Worm (Caenorhabditis elegans): ENCODE data around the gene Y73C8C.4.
"Not testable (repeated sequence)": the region's sequence is repeated elsewhere in the genome, so short reads cannot be mapped to it uniquely, and the experiment has no call there.

Y73C8C.4 gene

DNA sequence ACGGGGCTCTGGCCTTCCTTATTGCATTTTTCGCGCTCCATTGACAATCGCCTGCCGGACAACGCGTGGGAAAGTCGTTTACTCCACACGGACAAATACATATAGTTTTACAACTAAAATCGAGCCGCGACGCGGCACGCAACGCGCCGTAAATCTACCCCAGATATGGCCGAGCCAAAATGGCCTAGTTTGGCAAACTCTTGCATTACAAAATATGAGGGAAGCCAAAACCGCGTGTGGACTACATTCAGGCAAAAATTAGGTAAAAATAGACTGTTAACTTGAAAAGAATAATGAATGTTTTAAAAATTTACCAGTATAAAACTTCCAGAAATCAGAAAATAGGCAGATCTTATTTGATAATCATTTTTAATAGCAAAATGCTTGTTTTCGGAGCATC lies 37.5 kb downstream of the Y73C8C.4 start, which contains the start of gene srt-16:
Gene srt-16, minus strand, starts transcription at position 101 of the 400 bp plus-strand sequence.
- TF ChIP-seq elt-3, nhr-76, M03D4.4 (tag; optimal IDR thresholded peaks at IDR 0.05): not testable (repeated sequence)

ce11 chrV:3062078-3062477 lies 39.9 kb downstream of the Y73C8C.4 start, which contains the start of gene srt-15:
srt-15 (minus strand) TSS chrV:3062178.
- no peak for TF ChIP-seq blmp-1 (tag; optimal IDR thresholded peaks at IDR 0.05)
- no peak for TF ChIP-seq M03D4.4 (tag; optimal IDR thresholded peaks at IDR 0.05)
- no peak for TF ChIP-seq mep-1 (tag; optimal IDR thresholded peaks at IDR 0.05)
- no peak for TF ChIP-seq mab-5 (tag; optimal IDR thresholded peaks at IDR 0.05)
- TF ChIP-seq tbx-8 (GFP tag; optimal IDR thresholded peaks at IDR 0.05) = no peak
- no peak for TF ChIP-seq sptf-1 (tag; optimal IDR thresholded peaks at IDR 0.05)
- no peak for TF ChIP-seq bed-3 (GFP tag; optimal IDR thresholded peaks at IDR 0.05)
- TF ChIP-seq zip-8 (tag; optimal IDR thresholded peaks at IDR 0.05) = no peak
- TF ChIP-seq ces-1 (GFP tag; optimal IDR thresholded peaks at IDR 0.05) = no peak
- no peak for TF ChIP-seq hlh-1 (tag; optimal IDR thresholded peaks at IDR 0.05)
- TF ChIP-seq flh-1 (GFP tag; optimal IDR thresholded peaks at IDR 0.05) = no peak
- TF ChIP-seq mls-2 (tag; optimal IDR thresholded peaks at IDR 0.05) = no peak
- no peak for TF ChIP-seq nhr-76 (tag; optimal IDR thresholded peaks at IDR 0.05)
- TF ChIP-seq ztf-11 (tag; optimal IDR thresholded peaks at IDR 0.05) = no peak
- no peak for TF ChIP-seq unc-120 (tag; optimal IDR thresholded peaks at IDR 0.05; ENCODE audit: poor library complexity, severe bottlenecking)
- no peak for TF ChIP-seq drap-1 (GFP tag; optimal IDR thresholded peaks at IDR 0.05)
- no peak for TF ChIP-seq unc-62 (GFP tag; optimal IDR thresholded peaks at IDR 0.05)
- TF ChIP-seq ham-2 (GFP tag; optimal IDR thresholded peaks at IDR 0.05) = no peak
- no peak for TF ChIP-seq lin-32 (GFP tag; optimal IDR thresholded peaks at IDR 0.05)

DNA sequence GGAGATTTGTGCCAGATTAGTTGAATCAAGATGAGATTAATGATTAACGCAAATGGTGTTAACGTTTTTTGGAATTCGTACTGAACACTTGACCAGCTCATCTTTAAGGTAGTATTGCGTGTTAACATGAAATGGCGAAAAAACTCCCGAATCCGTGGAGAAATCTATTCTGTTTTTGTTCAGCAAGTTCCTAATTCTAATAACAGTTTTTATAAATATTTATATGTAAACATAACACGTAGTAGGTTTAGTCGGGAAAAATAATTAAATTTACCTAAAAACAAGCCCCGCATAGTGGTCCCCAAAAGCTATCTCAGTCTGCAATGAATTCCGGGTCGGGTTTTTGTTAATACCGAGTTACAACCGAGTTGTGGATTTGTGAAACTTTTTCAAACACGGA lies 43.0 kb downstream of the Y73C8C.4 start, which contains the start of gene str-244:
Gene str-244, minus strand, starts transcription at position 101 of the 400 bp plus-strand sequence.
- TF ChIP-seq pha-4 (tag; optimal IDR thresholded peaks at IDR 0.05) (no peak), unc-39 (tag; optimal IDR thresholded peaks at IDR 0.05) (no peak), nhr-2 (tag; optimal IDR thresholded peaks at IDR 0.05) (no peak)

DNA sequence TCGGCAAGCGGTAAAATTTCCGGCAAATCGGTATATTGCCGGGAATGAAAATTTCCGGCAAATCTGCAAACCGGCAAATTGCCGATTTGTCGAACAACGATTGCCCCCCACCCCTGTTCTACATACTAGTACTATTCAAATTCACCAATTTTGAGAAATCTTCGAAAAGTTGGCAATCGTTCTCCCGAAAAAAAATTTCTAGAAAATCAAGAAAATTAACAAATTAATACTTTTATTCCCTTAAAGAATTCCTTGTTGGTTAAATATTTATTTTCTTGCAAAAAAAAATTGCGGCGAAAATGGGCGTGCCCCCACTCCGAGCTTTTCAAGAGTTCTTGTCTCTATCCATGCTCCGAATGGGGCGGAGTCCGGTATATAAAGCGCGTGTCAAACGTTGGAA lies 47.7 kb downstream of the Y73C8C.4 start, which contains the start of gene C50H11.8:
Gene C50H11.8, plus strand, starts transcription at position 301 of the 400 bp plus-strand sequence.
- TF ChIP-seq mep-1 (tag; optimal IDR thresholded peaks at IDR 0.05) (no peak), tbx-8 (GFP tag; optimal IDR thresholded peaks at IDR 0.05) (no peak), sptf-1 (tag; optimal IDR thresholded peaks at IDR 0.05) (no peak), flh-1 (GFP tag; optimal IDR thresholded peaks at IDR 0.05) (no peak), mab-5 (tag; optimal IDR thresholded peaks at IDR 0.05) (no peak), elt-1 (tag; optimal IDR thresholded peaks at IDR 0.05; ENCODE audit: borderline replicate concordance, insufficient read depth) (no peak), nhr-28 (tag; optimal IDR thresholded peaks at IDR 0.05) (no peak), unc-120 (tag; optimal IDR thresholded peaks at IDR 0.05; ENCODE audit: poor library complexity, severe bottlenecking) (no peak), drap-1 (GFP tag; optimal IDR thresholded peaks at IDR 0.05) (no peak), pha-4 (tag; optimal IDR thresholded peaks at IDR 0.05) (no peak), M03D4.4 (tag; optimal IDR thresholded peaks at IDR 0.05) (no peak), nhr-12 (tag; optimal IDR thresholded peaks at IDR 0.05) (no peak), lsy-2 (tag; optimal IDR thresholded peaks at IDR 0.05) (no peak), lin-13 (tag; optimal IDR thresholded peaks at IDR 0.05) (no peak), lin-32 (GFP tag; optimal IDR thresholded peaks at IDR 0.05) (no peak), snpc-4 (tag; optimal IDR thresholded peaks at IDR 0.05) (no peak)
